Fruit fly (Drosophila melanogaster): ENCODE results near the gene mRpL39.

Gene mRpL39

dm6 chr3L:15013957-15014692, 14.7 kb upstream of the mRpL39 start, which contains the start of gene Reck:
Gene Reck (minus strand): TSS chr3L:15014062.
- no peak for TF ChIP-seq CG17801 (GFP tag; optimal IDR thresholded peaks at IDR 0.05; ENCODE audit: partially characterized antibody)

dm6 chr3L:15013296-15013695, 13.8 kb upstream of the mRpL39 start:
- TF ChIP-seq CG17801 (GFP tag; optimal IDR thresholded peaks at IDR 0.05; ENCODE audit: partially characterized antibody) = no peak

DNA sequence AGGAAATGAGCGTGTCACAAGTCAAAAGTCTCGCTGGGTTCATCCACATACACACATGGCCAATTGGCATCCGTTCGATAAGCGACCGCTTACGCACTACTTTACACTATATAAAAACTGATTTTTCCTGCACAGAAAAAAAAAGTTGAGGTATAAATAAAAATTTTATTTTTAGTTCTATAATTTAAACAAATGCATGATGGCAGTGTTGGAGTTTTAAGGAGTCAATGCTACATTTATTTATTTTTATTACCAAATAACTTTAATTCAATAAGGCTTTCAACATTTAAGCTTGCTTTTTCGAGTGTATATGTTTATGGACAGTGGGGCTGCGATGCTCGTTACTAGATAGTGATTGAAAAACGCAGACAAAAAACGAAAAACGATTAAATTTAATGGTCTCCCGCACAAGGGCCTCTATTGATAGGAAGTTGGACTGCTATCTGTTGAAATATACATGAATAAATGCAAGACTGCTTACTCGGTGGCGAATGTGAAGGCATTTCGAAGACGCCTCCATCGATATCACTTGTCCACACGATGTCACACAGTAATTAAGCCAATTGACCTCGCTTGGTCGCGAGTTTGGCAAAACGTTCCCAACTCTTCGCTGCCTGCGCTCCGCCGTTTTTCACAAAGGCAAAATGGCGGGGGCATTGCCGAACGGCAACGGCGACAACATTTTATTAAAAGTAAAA, 12.3 kb upstream of the mRpL39 start:
- no peak for TF ChIP-seq CG17801 (GFP tag; optimal IDR thresholded peaks at IDR 0.05; ENCODE audit: partially characterized antibody)

- TF ChIP-seq CG17801 (GFP tag; optimal IDR thresholded peaks at IDR 0.05; ENCODE audit: partially characterized antibody) = no peak
Observed at dm6 chr3L:15011142-15011541, 11.7 kb upstream of the mRpL39 start.

DNA sequence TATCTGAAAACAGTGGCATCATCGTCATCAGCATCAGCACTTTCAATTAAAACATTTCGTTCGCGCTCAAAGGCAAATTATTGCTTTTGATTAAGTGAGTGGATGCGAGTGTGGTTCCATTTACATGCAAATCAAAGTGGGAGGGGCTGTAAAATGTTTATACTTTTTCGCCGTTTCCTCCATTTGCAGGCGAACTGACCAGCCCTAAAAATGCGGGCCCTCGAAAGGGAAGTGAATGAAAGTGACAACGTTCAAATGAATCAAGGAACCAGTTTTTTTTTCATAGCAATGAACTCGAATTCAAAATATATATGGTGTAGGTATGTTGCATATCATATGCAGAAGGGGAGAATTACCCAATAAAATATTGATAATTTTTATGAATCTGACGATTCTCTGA, 11.1 kb upstream of the mRpL39 start:
- no peak for TF ChIP-seq CG17801 (GFP tag; optimal IDR thresholded peaks at IDR 0.05; ENCODE audit: partially characterized antibody)

DNA sequence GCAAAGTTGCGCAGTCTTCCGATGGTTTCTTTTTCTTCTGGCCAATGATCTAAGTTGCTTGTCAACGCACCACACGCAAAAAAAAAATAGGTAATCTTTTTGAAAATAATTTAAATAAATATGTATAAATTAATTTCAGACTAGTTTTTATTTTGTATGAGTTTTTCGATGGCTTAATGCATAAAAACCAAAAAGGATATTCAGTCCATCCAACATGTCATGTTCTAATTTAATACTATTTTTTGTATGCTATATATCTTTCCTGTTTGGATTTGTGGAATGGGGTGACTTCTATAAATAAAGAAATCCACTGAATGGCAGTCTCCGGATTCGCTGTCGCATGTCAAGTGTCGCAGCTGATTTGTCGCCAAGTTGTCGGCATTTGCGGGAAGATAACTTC, 10.2 kb upstream of the mRpL39 start:
- TF ChIP-seq CG17801 (GFP tag; optimal IDR thresholded peaks at IDR 0.05; ENCODE audit: partially characterized antibody) = no peak

DNA sequence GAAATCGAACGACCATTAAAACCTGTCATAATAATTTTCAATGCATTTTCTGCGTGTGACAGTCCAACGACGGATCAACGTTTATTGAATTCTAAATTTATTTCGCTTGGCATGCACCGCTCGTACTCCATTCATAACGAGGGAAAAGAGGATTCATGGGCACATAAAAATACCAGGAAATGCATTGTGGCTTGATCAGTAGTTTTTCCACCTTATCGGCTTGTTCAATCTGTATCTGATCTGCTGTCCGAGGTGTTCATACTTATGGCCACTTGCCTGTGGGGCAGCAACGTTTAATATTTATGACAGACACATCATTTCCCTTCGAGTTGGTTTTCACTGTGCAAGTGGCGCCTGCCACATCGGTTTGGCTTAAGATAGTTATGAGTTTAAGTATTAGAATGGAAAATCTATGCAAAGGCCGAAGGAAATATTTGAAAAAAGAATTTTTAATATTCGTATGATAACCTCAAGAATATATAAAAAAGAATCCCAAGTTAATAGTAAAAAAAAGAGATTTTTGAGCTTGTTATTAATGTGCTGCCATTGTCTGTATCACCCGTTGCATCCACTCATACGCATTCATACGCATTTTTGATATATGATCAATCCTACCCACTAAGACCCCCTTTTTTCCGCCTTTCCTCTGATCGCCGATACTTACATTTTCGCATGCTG, 7.9 kb upstream of the mRpL39 start:
- no peak for TF ChIP-seq CG17801 (GFP tag; optimal IDR thresholded peaks at IDR 0.05; ENCODE audit: partially characterized antibody)

dm6 chr3L:15006825-15007224, 7.4 kb upstream of the mRpL39 start:
- no peak for TF ChIP-seq CG17801 (GFP tag; optimal IDR thresholded peaks at IDR 0.05; ENCODE audit: partially characterized antibody)

- TF ChIP-seq CG17801 (GFP tag; optimal IDR thresholded peaks at IDR 0.05; ENCODE audit: partially characterized antibody) = no peak
Observed at dm6 chr3L:15005774-15006173, 6.3 kb upstream of the mRpL39 start.

dm6 chr3L:15005085-15005484, 5.6 kb upstream of the mRpL39 start:
- no peak for TF ChIP-seq CG17801 (GFP tag; optimal IDR thresholded peaks at IDR 0.05; ENCODE audit: partially characterized antibody)

DNA sequence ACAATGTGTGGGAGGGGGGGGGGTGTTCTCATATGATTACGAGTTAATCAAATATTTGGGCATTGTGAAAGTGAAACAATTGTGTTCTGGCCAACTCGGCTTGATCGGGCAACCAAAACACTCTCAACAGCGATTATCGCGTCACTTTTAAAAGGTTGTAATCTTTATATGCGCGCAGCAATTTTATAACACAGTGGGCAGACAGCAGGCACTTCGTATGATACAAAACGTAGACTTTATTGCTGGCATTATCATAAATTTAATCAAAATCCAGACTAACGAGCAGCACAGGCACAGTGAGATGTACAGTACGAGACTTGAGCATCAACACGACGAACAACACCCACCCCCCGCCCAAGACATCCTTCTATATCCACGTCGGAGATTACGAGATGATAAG, 6.7 kb downstream of the mRpL39 start:
- TF ChIP-seq CG17801 (GFP tag; optimal IDR thresholded peaks at IDR 0.05; ENCODE audit: partially characterized antibody) = peak; percentile 14

DNA sequence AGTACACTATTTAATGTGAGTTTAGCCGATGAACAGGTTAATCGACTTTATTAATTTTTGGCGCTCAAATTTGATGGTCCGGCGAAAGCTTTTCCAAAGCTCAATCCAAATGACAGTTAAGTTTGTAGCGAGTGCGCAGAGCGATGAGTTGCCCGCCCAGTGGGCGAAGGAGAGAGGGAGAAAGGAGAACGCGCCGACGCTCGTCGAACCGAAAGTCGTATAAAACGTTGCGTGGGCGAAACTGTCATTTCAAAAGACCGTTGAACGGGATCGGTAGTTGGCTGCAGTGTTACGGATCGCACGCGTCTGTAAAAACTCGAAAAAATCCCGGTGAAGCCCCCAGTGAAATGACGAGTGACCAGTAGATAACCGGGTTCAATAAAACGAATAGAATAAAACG, 7.4 kb downstream of the mRpL39 start, which contains the start of gene Zip71B:
TSS of gene Zip71B (plus strand) at position 265 of the 400 bp plus-strand sequence.
- no peak for TF ChIP-seq CG17801 (GFP tag; optimal IDR thresholded peaks at IDR 0.05; ENCODE audit: partially characterized antibody)

DNA sequence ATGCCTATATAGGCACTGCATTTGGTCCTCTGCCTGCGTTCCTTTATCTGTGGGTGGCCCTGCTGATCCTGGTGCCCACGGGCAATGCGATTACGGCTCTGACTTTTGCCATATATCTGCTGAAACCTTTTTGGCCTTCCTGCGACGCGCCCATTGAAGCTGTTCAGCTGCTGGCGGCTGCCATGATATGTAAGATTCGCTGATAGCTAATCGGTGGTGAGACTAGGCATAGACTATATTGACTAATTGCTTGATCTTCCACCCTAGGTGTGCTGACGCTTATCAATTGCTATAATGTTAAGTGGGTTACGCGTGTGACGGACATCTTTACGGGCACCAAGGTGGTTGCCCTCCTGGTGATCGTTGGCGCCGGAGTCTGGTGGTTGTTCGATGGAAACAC, 9.6 kb downstream of the mRpL39 start:
- no peak for TF ChIP-seq CG17801 (GFP tag; optimal IDR thresholded peaks at IDR 0.05; ENCODE audit: partially characterized antibody)

DNA sequence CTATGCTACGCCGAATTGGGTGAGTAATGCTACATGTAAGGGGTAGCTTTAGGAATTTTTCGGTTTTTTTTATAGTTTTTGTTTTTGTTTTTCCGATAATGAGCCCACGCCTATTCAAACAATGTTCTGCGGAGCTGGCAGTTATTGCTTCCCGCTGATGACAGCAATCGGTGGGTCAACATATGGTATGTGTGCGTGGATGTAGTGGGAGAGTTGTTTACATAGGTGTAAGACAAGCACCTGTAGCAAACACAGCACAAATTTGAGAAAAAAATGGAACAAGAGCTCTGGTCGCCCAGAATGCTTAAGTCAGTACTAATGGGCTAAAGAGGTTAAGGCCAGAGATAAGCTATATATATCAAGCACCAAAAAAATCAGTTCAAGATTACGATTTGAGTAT, 11.2 kb downstream of the mRpL39 start:
- no peak for TF ChIP-seq CG17801 (GFP tag; optimal IDR thresholded peaks at IDR 0.05; ENCODE audit: partially characterized antibody)

DNA sequence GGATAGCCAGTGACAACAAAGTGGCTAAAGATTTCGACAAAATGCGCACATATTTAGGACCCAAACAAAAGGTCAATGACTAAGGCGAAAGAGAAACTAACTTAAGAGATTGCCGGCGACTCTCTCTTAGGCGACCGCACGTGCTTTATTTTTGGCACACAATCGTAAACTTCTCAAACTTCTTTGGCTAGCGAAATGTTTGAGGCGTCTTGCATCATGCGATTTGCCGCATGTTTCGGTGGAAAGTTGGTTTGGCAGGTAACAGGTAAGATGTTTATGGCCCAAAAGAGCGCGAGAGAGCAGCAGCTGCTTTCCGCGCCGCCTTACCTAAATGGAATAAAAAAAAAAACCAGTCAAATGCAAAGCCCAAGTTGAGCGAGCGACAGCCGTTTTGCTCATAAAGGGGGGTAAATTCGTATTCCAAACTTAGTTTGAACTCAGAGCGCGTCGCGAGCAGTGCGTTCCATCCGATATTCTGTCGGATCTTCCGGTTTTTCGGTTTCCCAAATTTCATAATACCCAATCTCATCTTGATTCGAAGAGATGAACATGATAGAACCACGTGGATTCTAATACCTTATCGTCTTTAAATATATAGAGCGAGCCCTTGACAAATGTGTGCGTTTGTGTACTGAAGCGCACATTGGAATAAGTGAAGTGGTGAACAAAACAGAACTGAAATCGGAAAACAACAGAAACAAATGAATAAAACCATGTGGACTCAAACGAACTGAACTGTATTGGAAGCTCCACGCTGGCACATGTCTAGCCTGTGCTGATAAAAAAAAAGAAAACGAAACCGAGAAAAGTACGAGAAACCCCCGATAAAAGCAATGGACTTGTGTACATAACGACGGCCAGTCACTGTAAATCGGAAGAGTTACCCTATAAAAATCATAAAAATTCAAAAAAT, 12.2 kb downstream of the mRpL39 start:
- no peak for TF ChIP-seq CG17801 (GFP tag; optimal IDR thresholded peaks at IDR 0.05; ENCODE audit: partially characterized antibody)
